Fruit fly (Drosophila melanogaster) whole organism, larva: ENCODE results near the gene Pdp.

Experiments
- noc ChIP-seq: fragments of 200-800 bp; sonication (Bioruptor generic); optimal IDR thresholded peaks from 3 replicates; lab custom pipeline; 2019; ENCODE audit warnings: missing biosample characterization, mild to moderate bottlenecking, missing genetic modification characterization, moderate library complexity

The Pdp gene

DNA sequence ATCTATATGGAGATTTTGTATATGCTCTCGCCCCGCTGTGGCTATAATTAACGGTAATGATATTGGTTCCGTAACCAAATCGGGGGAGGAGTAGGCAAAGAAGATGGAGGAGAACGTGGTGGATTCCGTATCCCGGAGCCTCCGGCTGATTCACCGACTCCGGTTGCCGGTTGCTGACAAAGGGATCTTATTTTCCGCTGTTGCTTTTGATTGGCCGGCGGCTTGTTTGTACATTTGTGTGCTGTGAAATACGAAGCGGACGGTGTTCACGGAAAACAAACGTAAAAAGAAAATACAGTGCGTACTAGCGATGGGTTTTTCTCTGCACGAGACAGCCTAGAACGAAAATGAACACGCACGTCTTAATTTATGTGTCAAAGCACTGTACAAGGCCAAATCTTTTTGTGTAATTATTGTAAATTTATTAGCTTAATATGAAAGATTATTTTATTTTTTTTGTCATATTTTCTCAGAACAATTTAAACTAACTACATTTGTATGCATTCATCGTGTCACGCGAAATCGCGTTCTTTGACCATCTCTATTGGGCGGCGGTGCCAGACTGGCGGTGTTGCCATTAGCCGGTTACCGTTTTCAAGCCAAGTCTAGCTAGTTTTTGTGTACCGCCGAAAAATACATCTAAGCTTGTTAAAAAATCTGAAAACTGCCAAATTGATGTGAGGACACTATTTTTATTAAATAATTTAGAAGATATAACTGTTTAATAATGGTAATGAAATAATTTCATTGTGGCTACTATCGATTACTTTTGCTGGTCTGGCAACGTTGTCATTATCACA, at the start of gene Pdp, which contains the start of gene Rab39:
TSS of gene Pdp (minus strand) at position 521 of the 800 bp plus-strand sequence.
TSS of gene Rab39 (plus strand) at position 793 of the 800 bp plus-strand sequence.
- peak; percentile 72 for TF ChIP-seq noc (tag; lab: Kevin White, UChicago)

DNA sequence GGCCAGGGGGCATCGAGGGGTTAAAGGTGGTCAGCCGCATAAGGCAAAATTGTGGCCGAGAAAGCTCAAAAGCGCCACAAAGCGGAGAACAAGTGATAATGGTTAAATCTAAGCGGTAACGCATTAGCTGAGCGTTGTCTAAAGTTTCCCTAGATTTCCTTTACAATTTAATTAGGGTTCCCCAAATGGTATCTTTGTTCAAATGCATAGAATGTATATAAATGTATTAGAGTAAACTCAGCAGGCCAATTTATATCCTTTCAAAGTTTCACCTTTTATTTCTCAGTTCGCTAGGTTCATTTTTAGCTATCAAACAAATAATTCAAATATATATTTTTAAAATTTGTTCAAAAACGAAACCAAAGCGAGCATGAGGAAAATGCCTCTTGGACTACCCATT, 43.5 kb upstream of the Pdp start, which contains the start of gene CG32718:
TSS of gene CG32718 (plus strand) at position 301 of the 400 bp plus-strand sequence.
- no peak for TF ChIP-seq noc (tag; lab: Kevin White, UChicago)

DNA sequence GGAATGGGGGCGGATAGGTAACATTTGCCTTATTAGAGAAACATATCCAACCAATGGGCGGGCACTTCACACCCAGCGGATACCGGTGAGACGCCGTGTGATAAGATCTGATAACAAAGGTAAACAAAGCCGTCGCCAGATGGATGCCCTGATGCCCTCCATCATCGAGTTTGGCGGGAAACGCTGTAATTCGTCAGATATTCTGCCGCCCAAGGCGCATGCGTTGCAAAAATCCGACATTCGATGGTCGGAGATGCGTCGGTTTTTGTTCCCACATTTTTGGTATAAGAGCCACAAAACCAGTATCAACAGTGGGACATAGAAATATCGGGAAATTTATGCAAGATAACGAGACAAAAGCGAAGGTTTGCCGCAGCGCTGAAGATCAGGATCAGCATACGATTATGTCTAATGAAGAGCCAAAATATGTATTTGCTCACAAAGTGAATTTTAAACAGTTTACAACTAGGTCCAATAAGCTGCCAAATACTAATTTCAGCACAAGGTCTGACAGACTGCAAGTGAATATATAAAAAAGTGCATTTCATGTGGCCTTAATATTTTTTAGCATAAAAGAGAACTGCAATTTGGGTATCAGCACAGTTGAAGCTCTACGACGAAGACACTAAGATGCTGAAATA, 33.8 kb upstream of the Pdp start, which contains the start of gene CG34338:
TSS of gene CG34338 (plus strand) at position 591 of the 641 bp plus-strand sequence.
- TF ChIP-seq noc (tag; lab: Kevin White, UChicago): no peak

DNA sequence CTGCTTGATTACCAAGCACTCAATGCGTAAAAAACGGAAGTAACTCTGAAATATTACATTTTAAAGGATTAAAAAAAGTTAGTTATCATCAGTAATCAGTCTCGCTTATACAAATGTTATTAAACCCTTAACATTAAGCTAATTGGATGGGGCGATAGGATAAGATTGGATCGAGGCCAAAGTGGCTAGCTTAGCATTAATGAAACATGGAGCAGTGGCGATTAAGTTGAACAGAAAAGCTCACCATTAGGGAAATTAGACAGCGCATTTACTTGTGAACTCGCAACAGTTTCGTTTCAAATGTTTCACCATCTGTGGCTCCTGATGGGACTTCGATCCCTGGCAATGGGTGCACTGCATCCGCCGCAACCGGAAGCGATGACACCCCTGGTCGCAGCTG, 30.2 kb upstream of the Pdp start, which contains the start of gene Ir7a:
TSS of gene Ir7a (plus strand) at position 301 of the 400 bp plus-strand sequence.
- no peak for TF ChIP-seq noc (tag; lab: Kevin White, UChicago)

DNA sequence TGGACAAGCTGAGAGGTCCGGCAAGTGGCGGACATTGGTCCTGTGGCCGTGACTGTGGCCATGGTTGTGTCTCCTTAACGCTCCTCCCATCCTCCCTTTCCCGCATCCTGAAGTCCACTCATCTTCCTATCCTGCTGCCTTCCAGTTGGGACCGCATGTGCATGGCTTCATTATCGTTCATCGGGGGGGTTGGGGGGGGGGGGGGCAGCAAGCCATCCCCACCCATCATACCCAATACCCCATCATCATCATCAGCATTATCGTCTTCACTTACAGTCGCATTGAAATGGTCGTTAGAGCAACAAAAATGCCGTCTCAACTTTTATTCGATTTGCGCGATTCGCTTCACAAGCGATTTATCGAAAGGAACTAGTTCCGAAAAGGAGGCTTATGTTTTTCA, 11.9 kb upstream of the Pdp start:
- no peak for TF ChIP-seq noc (tag; lab: Kevin White, UChicago)

DNA sequence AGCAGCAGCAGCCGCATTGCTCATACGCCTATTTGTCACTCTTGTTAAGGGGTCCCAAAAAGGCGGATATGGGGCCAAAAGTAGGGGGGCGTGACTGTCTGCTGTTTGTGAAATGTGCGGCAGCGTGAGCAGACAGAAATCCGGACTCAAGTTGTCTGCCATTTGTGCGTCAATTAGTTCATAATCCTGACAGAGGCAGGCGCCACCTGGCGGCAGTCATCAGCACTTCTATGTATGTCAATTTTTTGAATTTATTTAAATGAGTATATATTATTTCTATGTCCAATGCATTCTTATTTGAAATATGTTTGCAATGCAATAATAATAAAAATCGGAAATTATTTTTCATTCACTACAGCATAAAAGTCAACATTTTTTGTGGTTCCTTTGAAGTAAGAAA, 9.6 kb upstream of the Pdp start:
- no peak for TF ChIP-seq noc (tag; lab: Kevin White, UChicago)

DNA sequence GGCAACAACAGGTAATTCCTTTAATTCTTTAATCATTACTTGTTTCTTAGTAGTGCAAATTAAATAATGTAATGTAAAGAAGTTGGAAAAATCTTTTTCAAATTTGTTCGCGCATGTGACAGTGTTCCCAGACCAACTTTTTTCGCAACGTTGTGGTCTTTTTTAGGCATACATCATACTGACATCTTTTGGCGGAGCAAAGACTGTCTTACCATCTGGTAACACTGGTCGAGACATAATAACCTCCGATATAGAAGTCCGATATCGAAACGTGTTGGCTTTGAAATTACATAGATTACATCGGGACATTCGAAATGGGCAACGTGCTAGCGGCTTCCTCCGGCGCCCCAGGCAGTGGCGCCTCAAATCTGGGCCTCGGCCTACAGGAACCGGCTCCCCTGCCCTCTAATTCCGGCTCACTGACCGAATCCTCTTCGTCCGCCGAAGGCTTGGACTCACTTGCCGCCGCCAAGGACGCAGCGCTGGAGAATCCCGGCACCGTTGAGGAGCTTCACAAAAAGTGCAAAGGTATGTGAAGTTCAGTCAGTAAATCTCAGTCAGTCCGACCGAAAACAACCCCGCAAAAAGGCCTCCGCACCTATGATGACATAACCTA, 2.8 kb upstream of the Pdp start:
- TF ChIP-seq noc (tag; lab: Kevin White, UChicago): no peak

DNA sequence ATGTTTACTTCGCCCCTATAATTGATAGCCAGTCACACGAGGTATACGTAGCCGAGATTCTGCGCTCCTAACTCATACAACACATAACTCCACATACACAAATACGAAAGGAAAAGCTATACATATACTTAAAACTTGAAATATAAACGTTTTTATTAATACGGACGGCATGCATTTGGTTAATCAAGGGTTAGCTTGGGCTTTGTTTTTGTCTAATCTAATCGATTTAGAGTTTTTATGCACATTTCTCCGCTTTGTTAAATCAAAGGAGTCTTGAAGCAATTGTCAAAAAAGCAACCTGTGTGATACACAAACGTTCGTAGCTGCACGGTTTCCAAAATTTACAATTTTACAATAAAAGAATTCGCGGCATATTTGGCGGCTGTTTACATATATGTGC, 2.1 kb upstream of the Pdp start, which contains the start of gene Tom40:
TSS of gene Tom40 (plus strand) at position 301 of the 400 bp plus-strand sequence.
- no peak for TF ChIP-seq noc (tag; lab: Kevin White, UChicago)

DNA sequence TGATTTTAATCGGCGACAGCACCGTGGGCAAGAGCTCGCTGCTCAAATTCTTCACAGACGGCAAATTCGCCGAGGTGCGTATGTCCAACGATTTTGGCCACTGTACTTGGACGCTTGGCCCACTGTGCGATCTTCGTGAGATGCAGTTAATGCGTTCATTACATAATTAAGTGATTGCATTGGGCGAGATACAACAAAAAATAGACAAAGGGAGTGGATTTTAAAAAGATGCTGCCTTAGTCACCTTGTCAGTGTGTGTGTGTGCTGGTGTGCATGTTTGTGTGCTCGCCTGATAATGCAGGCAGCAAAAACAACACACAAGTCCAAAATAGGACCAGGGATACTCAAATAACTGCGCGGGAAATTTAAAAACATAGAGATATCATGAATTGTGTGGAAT, 811 bp upstream of the Pdp start:
- no peak for TF ChIP-seq noc (tag; lab: Kevin White, UChicago)

DNA sequence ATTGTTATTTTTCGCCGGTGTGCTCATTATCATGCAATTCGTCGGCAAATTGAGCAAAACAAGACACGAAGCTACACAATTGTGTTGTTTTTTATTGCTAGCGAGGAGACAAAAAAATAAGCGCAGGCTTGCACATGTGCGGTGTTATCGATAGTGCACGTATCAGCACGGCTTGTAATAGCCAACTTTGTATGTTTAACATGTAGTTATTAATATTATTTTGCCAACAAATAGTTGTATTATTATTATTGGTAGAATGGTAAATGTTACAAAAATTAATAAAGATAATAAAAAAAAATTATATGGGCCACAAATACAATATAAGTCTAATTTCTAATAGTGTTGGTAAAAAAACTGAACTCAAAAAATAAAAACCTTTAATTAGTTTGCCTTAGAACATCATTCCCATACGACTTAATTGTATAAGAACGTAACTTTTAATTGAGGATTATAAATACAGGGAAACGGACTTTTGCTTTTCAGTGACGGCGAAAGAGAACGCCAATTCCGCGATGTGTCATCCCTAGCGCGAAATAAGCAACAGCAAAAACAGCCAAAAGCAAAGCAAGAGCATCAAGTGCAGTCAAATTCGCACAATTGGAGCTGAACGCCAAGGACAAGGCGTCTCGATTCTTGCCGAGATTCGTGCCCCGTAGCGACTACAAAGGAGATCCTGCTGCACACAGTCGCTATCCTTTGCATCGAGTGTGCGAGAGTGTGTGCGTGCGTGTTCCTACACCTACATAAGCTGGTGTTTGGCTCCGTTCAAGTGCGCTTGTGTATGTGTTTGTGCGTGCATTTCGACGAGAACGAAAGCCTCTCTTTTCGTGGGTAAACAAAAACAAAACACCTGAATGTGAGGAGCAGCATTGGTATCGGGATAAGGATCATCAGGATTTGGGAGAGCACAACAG, 5.9 kb downstream of the Pdp start, which contains the start of the genes NELF-B and CG12155:
TSS of gene NELF-B (minus strand) at position 111 of the 914 bp plus-strand sequence.
TSS of gene CG12155 (plus strand) at position 505 of the 914 bp plus-strand sequence.
- no peak for TF ChIP-seq noc (tag; lab: Kevin White, UChicago)

DNA sequence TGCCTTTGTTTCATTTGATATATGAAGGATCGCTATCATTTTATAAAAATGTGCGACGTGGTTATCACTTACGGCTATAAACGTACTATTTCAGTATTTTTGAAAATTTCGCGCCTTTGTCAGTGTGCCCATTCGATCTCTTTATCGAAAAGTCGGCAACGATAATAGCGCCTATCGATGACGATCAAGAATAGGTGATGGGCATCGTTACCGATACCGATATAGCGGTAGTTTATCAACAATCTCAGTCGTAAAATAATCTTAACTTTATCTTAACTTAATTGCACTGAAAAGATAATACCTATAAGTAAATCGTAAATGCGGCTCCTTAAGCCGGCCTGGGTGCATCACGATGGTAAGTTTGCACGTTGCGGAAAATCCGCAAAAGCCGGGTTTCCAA, 12.5 kb downstream of the Pdp start, which contains the start of gene Hira:
TSS of gene Hira (plus strand) at position 215 of the 400 bp plus-strand sequence.
- TF ChIP-seq noc (tag; lab: Kevin White, UChicago): no peak

DNA sequence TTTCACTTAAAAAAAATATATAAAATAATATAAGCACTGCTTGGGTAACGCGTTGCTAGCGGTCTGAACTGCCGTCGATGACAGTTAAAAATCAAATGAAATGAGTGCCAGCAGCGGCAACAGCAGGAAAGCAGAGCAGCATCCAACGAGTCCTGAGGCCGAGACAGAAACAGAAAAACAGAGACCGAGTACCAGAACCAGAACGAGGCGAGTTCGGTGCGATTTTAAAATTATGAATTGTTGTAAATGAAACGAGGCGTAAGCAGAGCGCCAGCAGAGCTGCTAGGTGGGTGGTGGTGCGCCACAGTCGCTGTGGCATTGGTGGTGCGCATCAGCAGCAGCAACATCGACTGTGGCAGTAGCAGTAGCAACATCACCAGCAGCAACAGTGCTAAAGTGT, 16.6 kb downstream of the Pdp start, which contains the start of gene CG15478:
TSS of gene CG15478 (minus strand) at position 101 of the 400 bp plus-strand sequence.
- no peak for TF ChIP-seq noc (tag; lab: Kevin White, UChicago)

DNA sequence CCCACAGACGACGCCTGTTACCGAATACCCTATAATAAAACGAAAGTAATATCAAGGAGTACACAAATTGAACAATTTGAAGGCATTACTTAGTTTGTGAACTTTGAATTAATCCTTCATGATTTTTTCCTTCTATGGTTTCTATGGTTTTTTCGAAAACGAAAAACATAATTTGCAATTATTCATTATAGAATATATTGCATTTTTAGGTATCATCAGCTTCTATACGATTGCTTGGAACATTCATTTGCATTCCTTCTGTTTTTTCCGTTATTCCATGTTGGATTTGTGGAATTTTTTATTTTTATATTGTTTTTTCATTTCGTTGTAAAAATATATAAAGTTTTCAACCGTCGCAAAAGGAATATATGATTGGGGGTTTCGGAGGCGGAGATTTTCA, 19.0 kb downstream of the Pdp start:
- no peak for TF ChIP-seq noc (tag; lab: Kevin White, UChicago)

DNA sequence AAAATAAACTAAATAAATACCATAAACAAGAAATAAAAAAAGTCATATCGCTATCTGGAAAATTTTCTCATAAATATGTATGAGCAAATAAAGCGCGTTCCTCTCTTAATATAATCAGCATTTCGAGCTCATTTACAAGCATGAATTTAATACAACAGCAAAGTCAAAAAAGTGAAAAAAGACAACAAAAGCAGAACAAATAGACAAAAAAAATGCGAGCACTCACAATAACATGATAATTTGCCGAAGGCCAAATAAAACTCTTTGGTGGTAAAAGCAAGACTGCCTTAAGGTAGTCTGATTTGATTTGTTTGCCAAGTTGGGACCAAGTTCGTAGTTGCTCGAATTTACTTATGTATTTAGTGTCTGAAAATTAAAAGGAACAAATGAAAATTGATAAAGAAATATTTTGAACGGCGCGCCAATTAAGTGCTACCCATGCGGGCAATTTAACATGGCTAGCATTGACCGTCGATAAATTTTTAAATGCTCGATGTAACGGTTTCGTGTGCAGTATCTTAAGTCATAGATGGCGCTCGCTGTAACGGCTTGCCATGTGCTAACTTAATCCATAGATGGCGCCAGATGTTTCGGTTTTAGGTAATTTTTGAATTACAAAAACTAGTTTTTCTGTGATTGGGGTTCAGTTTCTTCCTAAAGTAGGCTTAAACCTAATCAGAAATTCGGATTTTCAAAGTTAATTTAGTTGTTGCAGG, 23.9 kb downstream of the Pdp start:
- no peak for TF ChIP-seq noc (tag; lab: Kevin White, UChicago)
